Fruit fly (Drosophila melanogaster) whole organism, adult: Measurements from ENCODE around the gene CG15927.

ENCODE experiments used
- CG7045 ChIP-seq: fragments of 200-800 bp; sonication (Bioruptor generic); optimal IDR thresholded peaks from 2 replicates; lab custom pipeline; 2017; ENCODE audit warnings: missing biosample characterization, mild to moderate bottlenecking, missing genetic modification characterization
- Clk ChIP-seq: fragments of 200-800 bp; sonication (Bioruptor generic); optimal IDR thresholded peaks from 2 replicates; lab custom pipeline; 2017; ENCODE audit warnings: missing biosample characterization, missing genetic modification characterization
- toe ChIP-seq: fragments of 200-800 bp; sonication (Bioruptor generic); optimal IDR thresholded peaks from 2 replicates; lab custom pipeline; 2016; ENCODE audit warnings: missing biosample characterization, missing genetic modification characterization

DNA sequence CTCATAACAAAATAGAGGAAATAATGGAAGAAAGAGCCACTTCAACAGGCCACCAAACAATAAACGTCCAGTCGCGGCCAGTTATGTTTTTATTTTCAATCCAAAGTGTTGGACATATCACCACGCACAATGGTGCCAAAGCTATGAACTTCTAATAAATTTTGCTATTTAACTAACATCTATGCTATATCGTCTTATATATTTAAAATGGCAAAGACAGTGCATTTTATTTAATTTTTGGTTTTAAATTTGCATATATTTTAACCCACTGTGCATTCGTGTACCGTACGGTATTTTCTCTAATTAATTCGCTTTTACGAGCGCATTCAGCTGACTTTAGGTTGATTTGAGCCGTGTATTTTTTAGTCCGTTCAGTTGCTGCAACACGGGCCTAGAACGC is at the start of gene CG15927:
- TF ChIP-seq CG7045 (GFP tag; lab: Kevin White, UChicago): no peak
- TF ChIP-seq toe (GFP tag; lab: Kevin White, UChicago): no peak
- TF ChIP-seq Clk: no peak
